In the genomic region with DNA sequence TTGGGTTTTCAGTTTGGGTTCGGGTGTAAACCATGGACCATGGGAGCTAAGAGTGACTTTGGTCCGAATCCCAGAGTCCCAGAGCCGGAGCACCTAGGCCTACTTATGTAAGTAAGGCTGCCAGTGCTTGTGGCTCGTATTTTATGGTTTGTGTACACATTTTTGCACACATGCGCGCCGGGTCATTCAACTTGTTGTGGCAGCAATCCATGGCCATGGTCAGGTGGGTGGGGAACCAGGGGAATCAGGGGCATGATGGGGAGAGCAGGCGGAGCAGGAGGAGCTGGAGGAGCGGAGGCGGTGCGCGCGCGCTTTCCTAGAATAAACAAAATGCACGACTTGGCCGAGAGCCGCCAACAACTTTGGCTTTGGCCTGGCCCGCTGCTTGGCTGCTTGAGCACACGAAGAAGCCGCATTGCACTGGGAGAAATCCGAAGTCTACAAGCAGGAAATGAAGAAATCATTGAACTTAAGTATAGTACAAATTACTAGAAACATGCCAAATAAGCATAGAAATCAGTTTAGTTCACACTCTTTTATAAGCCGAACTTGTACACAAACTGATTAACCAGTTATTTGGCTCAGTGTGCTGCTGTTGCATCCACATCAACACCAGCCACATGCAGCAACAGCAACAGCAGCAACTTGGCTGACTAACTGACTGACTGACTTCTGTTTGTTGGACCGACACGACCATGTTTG, we compare ENCODE assay signal across 4 fruit fly cellular contexts.
TF ChIP-seq lines count a peak whose summit lies in the region.

No protein-coding gene starts in this region.

- no peak for TF ChIP-seq CTCF in whole organism, embryonic (GFP tag; optimal IDR thresholded peaks at IDR 0.05; lab: Kevin White, UChicago)

TF ChIP-seq in whole organism, embryonic, 481 proteins besides CTCF, POLR2A, EP300 and RAD21 (continues in another document):
- TF ChIP-seq CG4404 (GFP tag; IDR thresholded peaks at IDR 0.05; lab: Robert Waterston, UW) = peak; percentile 34; the same call in 1 of the 2 replicates
- no peak for TF ChIP-seq prd (optimal IDR thresholded peaks at IDR 0.05; lab: Kevin White, UChicago)
- TF ChIP-seq prd (GFP tag; IDR thresholded peaks at IDR 0.05; lab: Robert Waterston, UW) = peak; percentile 45; the same call in 1 of the 3 replicates
- TF ChIP-seq Hsf (GFP tag; optimal IDR thresholded peaks at IDR 0.05; lab: Kevin White, UChicago) = no peak
- 0 out of 2 replicates have a peak, but pooled peaks have one; percentile 27 for TF ChIP-seq vvl (GFP tag; IDR thresholded peaks at IDR 0.05; lab: Robert Waterston, UW)
- TF ChIP-seq Drgx (GFP tag; IDR thresholded peaks at IDR 0.05; lab: Robert Waterston, UW) = peak; percentile 92
- no peak for TF ChIP-seq fd3F (GFP tag; optimal IDR thresholded peaks at IDR 0.05; lab: Kevin White, UChicago)
- TF ChIP-seq bsh (GFP tag; optimal IDR thresholded peaks at IDR 0.05; lab: Kevin White, UChicago) = peak; percentile 38 to 83
- TF ChIP-seq CG10366 (GFP tag; IDR thresholded peaks at IDR 0.05; lab: Robert Waterston, UW) = no peak
- peak; percentile 30 for TF ChIP-seq dmrt11E (tag; optimal IDR thresholded peaks at IDR 0.05; lab: Kevin White, UChicago)
- peak; percentile 14; the same call in 1 of the 3 replicates for TF ChIP-seq row (GFP tag; IDR thresholded peaks at IDR 0.05; lab: Robert Waterston, UW)
- peak; percentile 27 for TF ChIP-seq CG1603 (tag; optimal IDR thresholded peaks at IDR 0.05; lab: Kevin White, UChicago)
- TF ChIP-seq sisA (GFP tag; IDR thresholded peaks at IDR 0.05; lab: Robert Waterston, UW) = 0 out of 2 replicates have a peak, but pooled peaks have one; percentile 12
- TF ChIP-seq nom (GFP tag; optimal IDR thresholded peaks at IDR 0.05; lab: Kevin White, UChicago) = peak; percentile 80
- TF ChIP-seq CG10979 (tag; optimal IDR thresholded peaks at IDR 0.05; lab: Kevin White, UChicago) = peak; percentile 40
- peak; percentile 29; the same call in 1 of the 3 replicates for TF ChIP-seq ci (GFP tag; IDR thresholded peaks at IDR 0.05; lab: Robert Waterston, UW)
- TF ChIP-seq sens (GFP tag; lab: Kevin White, UChicago) = peak; percentile 16
- TF ChIP-seq nmo (GFP tag; optimal IDR thresholded peaks at IDR 0.05; lab: Kevin White, UChicago) = peak; percentile 9
- no peak for TF ChIP-seq CG7928 (GFP tag; optimal IDR thresholded peaks at IDR 0.05; lab: Kevin White, UChicago)

TF ChIP-seq in whole organism, prepupa, 60 proteins besides CTCF, POLR2A, EP300 and RAD21 (continues in another document):
- peak; percentile 94 for TF ChIP-seq eg (GFP tag; IDR thresholded peaks at IDR 0.05; lab: Robert Waterston, UW)
- peak; percentile 87 for TF ChIP-seq CG6808 (GFP tag; optimal IDR thresholded peaks at IDR 0.05; lab: Kevin White, UChicago)
- peak; percentile 85 for TF ChIP-seq Ets96B (tag; optimal IDR thresholded peaks at IDR 0.05; lab: Kevin White, UChicago)
- TF ChIP-seq Ets21C (GFP tag; optimal IDR thresholded peaks at IDR 0.05; lab: Kevin White, UChicago) = peak; percentile 37
- no peak for TF ChIP-seq fkh (GFP tag; optimal IDR thresholded peaks at IDR 0.05; lab: Kevin White, UChicago)
- peak; percentile 89 for TF ChIP-seq Gug (GFP tag; IDR thresholded peaks at IDR 0.05; lab: Robert Waterston, UW)
- peak; percentile 89 for TF ChIP-seq CG4318 (GFP tag; optimal IDR thresholded peaks at IDR 0.05; lab: Kevin White, UChicago)
- peak; percentile 94 for TF ChIP-seq CG3919 (GFP tag; optimal IDR thresholded peaks at IDR 0.05; lab: Kevin White, UChicago)
- peak; percentile 44 for TF ChIP-seq CG11902 (GFP tag; optimal IDR thresholded peaks at IDR 0.05; lab: Kevin White, UChicago)
- TF ChIP-seq CG8119 (GFP tag; IDR thresholded peaks at IDR 0.05; lab: Robert Waterston, UW) = peak; percentile 95
- peak; percentile 93 for TF ChIP-seq Hr4 (GFP tag; optimal IDR thresholded peaks at IDR 0.05; lab: Kevin White, UChicago)
- TF ChIP-seq CG6792 (GFP tag; optimal IDR thresholded peaks at IDR 0.05; lab: Kevin White, UChicago) = peak; percentile 79
- peak; percentile 85 for TF ChIP-seq spab (GFP tag; optimal IDR thresholded peaks at IDR 0.05; lab: Kevin White, UChicago)
- peak; percentile 84 for TF ChIP-seq OdsH (GFP tag; optimal IDR thresholded peaks at IDR 0.05; lab: Kevin White, UChicago)
- TF ChIP-seq acj6 (GFP tag; optimal IDR thresholded peaks at IDR 0.05; lab: Kevin White, UChicago) = peak; percentile 83
- peak; percentile 95 for TF ChIP-seq Eip78C (GFP tag; lab: Kevin White, UChicago)
- TF ChIP-seq Eip93F (GFP tag; optimal IDR thresholded peaks at IDR 0.05; lab: Kevin White, UChicago) = no peak
- peak; percentile 13 for TF ChIP-seq CG6854 (GFP tag; optimal IDR thresholded peaks at IDR 0.05; lab: Kevin White, UChicago)
- TF ChIP-seq CG10669 (GFP tag; optimal IDR thresholded peaks at IDR 0.05; lab: Kevin White, UChicago) = peak; percentile 84
- TF ChIP-seq Lpt (GFP tag; optimal IDR thresholded peaks at IDR 0.05; lab: Kevin White, UChicago) = peak; percentile 89
- peak; percentile 57 for TF ChIP-seq Sox102F (GFP tag; optimal IDR thresholded peaks at IDR 0.05; lab: Kevin White, UChicago)
- peak; percentile 90 for TF ChIP-seq dac (GFP tag; optimal IDR thresholded peaks at IDR 0.05; lab: Kevin White, UChicago)

TF ChIP-seq in whole organism, pupa, 21 proteins besides CTCF, POLR2A, EP300 and RAD21:
- TF ChIP-seq gl (tag; optimal IDR thresholded peaks at IDR 0.05; lab: Kevin White, UChicago) (peak; percentile 81), CG13204 (GFP tag; optimal IDR thresholded peaks at IDR 0.05; lab: Kevin White, UChicago) (peak; percentile 72), CG4496 (GFP tag; IDR thresholded peaks at IDR 0.05; lab: Robert Waterston, UW) (peak; percentile 95), Pif1B (GFP tag; optimal IDR thresholded peaks at IDR 0.05; lab: Kevin White, UChicago) (peak; percentile 83), CG17806 (tag; optimal IDR thresholded peaks at IDR 0.05; lab: Kevin White, UChicago) (peak; percentile 87), CG8301 (tag; optimal IDR thresholded peaks at IDR 0.05; lab: Kevin White, UChicago) (peak; percentile 96), CG32121 (GFP tag; IDR thresholded peaks at IDR 0.05; lab: Robert Waterston, UW) (peak; percentile 90), CG15710 (tag; optimal IDR thresholded peaks at IDR 0.05; lab: Kevin White, UChicago) (peak; percentile 85), Pif1A (GFP tag; optimal IDR thresholded peaks at IDR 0.05; lab: Kevin White, UChicago) (peak; percentile 87), Ets98B (GFP tag; IDR thresholded peaks at IDR 0.05; lab: Robert Waterston, UW) (peak; percentile 95), CG9948 (tag; optimal IDR thresholded peaks at IDR 0.05; lab: Kevin White, UChicago) (peak; percentile 88), Snoo (tag; optimal IDR thresholded peaks at IDR 0.05; lab: Kevin White, UChicago) (no peak), fd96Ca (GFP tag; IDR thresholded peaks at IDR 0.05; lab: Robert Waterston, UW) (peak; percentile 93), CG14655 (GFP tag; optimal IDR thresholded peaks at IDR 0.05; lab: Kevin White, UChicago) (peak; percentile 96), CG10348 (GFP tag; IDR thresholded peaks at IDR 0.05; lab: Robert Waterston, UW) (peak; percentile 51; the same call in 1 of the 2 replicates), CG8159 (tag; optimal IDR thresholded peaks at IDR 0.05; lab: Kevin White, UChicago) (peak; percentile 87), rn (GFP tag; IDR thresholded peaks at IDR 0.05; lab: Robert Waterston, UW) (peak; percentile 81), D1 (tag; optimal IDR thresholded peaks at IDR 0.05; lab: Kevin White, UChicago) (no peak), CG34367 (tag; optimal IDR thresholded peaks at IDR 0.05; lab: Kevin White, UChicago) (peak; percentile 85), CG12605 (GFP tag; IDR thresholded peaks at IDR 0.05; lab: Robert Waterston, UW) (peak; percentile 88), EcR (GFP tag; optimal IDR thresholded peaks at IDR 0.05; lab: Kevin White, UChicago) (peak; percentile 84)

TF ChIP-seq in whole organism, wandering third instar larva, 38 proteins besides CTCF, POLR2A, EP300 and RAD21:
- TF ChIP-seq fru (GFP tag; optimal IDR thresholded peaks at IDR 0.05; lab: Kevin White, UChicago) (peak; percentile 51), Jra (GFP tag; optimal IDR thresholded peaks at IDR 0.05; lab: Kevin White, UChicago) (no peak), rgr (GFP tag; optimal IDR thresholded peaks at IDR 0.05; lab: Kevin White, UChicago) (peak; percentile 10), Sp1 (GFP tag; optimal IDR thresholded peaks at IDR 0.05; lab: Kevin White, UChicago) (peak; percentile 44), h (GFP tag; optimal IDR thresholded peaks at IDR 0.05; lab: Kevin White, UChicago) (peak; percentile 59), OdsH (GFP tag; optimal IDR thresholded peaks at IDR 0.05; lab: Kevin White, UChicago) (peak; percentile 22), woc (GFP tag; optimal IDR thresholded peaks at IDR 0.05; lab: Kevin White, UChicago) (peak; percentile 22), dmrt93B (GFP tag; optimal IDR thresholded peaks at IDR 0.05; lab: Kevin White, UChicago) (peak; percentile 33), Dif (GFP tag; optimal IDR thresholded peaks at IDR 0.05; lab: Kevin White, UChicago; ENCODE audit: partially characterized antibody) (no peak), br (GFP tag; optimal IDR thresholded peaks at IDR 0.05; lab: Kevin White, UChicago) (peak; percentile 42), CrebA (GFP tag; optimal IDR thresholded peaks at IDR 0.05; lab: Kevin White, UChicago; ENCODE audit: borderline replicate concordance) (no peak), ey (GFP tag; optimal IDR thresholded peaks at IDR 0.05; lab: Kevin White, UChicago) (peak; percentile 18), tai (GFP tag; optimal IDR thresholded peaks at IDR 0.05; lab: Kevin White, UChicago) (no peak), foxo (GFP tag; optimal IDR thresholded peaks at IDR 0.05; lab: Kevin White, UChicago) (peak in 1 of 2 experiments; percentile 58), HLH106 (tag; optimal IDR thresholded peaks at IDR 0.05; lab: Kevin White, UChicago) (peak; percentile 58)

Comparison
In these comparisons a context has a peak if more than half of its experiments do, and no peak if none do; other contexts are left out.
1. Of the 7 proteins assayed by ChIP-seq in both whole organism, embryonic and whole organism, prepupa: peak only in whole organism, embryonic: none; only in whole organism, prepupa: CG16779, CG6854, Gug, Hr39, Lpt and Sox102F; in both: Blimp-1; in neither: 0.